Fruit fly (Drosophila melanogaster): Measurements from ENCODE around the gene sNPF.

sNPF gene

DNA sequence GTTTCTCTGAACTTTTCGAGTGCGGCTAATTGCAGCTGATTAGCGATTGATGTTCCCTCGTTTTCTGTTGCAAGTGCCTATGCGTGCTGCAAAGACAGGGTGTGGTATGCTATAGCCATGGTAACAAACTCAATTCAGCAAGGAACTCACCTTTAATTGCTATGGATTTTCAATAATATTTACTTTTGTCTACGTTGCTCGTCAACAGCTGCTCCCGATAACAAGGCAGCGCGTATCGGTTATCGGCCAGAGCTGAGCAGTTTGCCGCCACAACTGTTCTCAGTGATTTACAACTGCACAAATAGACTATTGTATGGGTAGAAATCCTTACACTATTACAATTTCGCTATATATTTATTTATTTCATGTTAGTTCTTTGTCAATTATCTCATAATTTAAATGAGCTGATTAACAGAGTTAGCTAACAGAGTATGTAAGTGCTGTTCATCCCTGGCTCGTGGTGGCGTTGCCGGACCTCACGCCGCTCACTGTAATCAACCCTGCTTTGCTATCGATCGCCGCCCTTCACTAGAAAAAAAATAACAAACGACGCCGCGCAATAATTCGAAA lies 47.6 kb downstream of the sNPF start, which contains the start of the genes pr and neb (continued):
- TF ChIP-seq unc-4 (GFP tag; IDR thresholded peaks at IDR 0.05; ENCODE audit: partially characterized antibody): peak; percentile 44; the same call in 1 of the 2 replicates
- TF ChIP-seq slp2 (GFP tag; optimal IDR thresholded peaks at IDR 0.05): no peak
- TF ChIP-seq ac (GFP tag; optimal IDR thresholded peaks at IDR 0.05): no peak
- TF ChIP-seq Ravus (GFP tag; IDR thresholded peaks at IDR 0.05): no peak; the same call in 1 of the 2 replicates

dm6 chr2L:20077423-20078401 lies 50.0 kb downstream of the sNPF start:
- TF ChIP-seq Dad (GFP tag; optimal IDR thresholded peaks at IDR 0.05): no peak
- TF ChIP-seq psq (GFP tag; optimal IDR thresholded peaks at IDR 0.05): no peak
- no peak for TF ChIP-seq cato (GFP tag; optimal IDR thresholded peaks at IDR 0.05; ENCODE audit: borderline replicate concordance)
- TF ChIP-seq zfh1 (GFP tag; IDR thresholded peaks at IDR 0.05): no peak
- TF ChIP-seq Dp (GFP tag; optimal IDR thresholded peaks at IDR 0.05): no peak
- no peak for TF ChIP-seq Xrp1 (GFP tag; IDR thresholded peaks at IDR 0.05)
- no peak for TF ChIP-seq lmd (GFP tag; IDR thresholded peaks at IDR 0.05)
- TF ChIP-seq CG1647 (GFP tag; optimal IDR thresholded peaks at IDR 0.05): no peak
- no peak for TF ChIP-seq eve (GFP tag; optimal IDR thresholded peaks at IDR 0.05)
- no peak for TF ChIP-seq pho (GFP tag; optimal IDR thresholded peaks at IDR 0.05)
- TF ChIP-seq Nf-YC (tag; optimal IDR thresholded peaks at IDR 0.05): peak; percentile 9
- TF ChIP-seq ATbp (GFP tag; optimal IDR thresholded peaks at IDR 0.05): peak; percentile 4
- TF ChIP-seq CG11398 (GFP tag; optimal IDR thresholded peaks at IDR 0.05): no peak
- TF ChIP-seq CG12219 (GFP tag; optimal IDR thresholded peaks at IDR 0.05): no peak
- TF ChIP-seq CG2678 (tag; optimal IDR thresholded peaks at IDR 0.05): peak; percentile 30
- no peak for TF ChIP-seq Hr51 (GFP tag; optimal IDR thresholded peaks at IDR 0.05)
- no peak for TF ChIP-seq Dll (GFP tag; IDR thresholded peaks at IDR 0.05; ENCODE audit: partially characterized antibody)
- TF ChIP-seq dysf (GFP tag; IDR thresholded peaks at IDR 0.05): no peak
- TF ChIP-seq CG17186 (GFP tag; optimal IDR thresholded peaks at IDR 0.05): no peak
- TF ChIP-seq CG10543 (GFP tag; optimal IDR thresholded peaks at IDR 0.05): peak; percentile 65
- TF ChIP-seq CG17359 (tag; optimal IDR thresholded peaks at IDR 0.05): no peak
- no peak for TF ChIP-seq CG4707 (GFP tag; optimal IDR thresholded peaks at IDR 0.05)
- no peak for TF ChIP-seq Hsf (GFP tag; optimal IDR thresholded peaks at IDR 0.05)
- TF ChIP-seq Ptx1 (GFP tag; IDR thresholded peaks at IDR 0.05): no peak
- no peak for TF ChIP-seq Bgb (GFP tag; IDR thresholded peaks at IDR 0.05; ENCODE audit: partially characterized antibody)
- TF ChIP-seq CG8089 (GFP tag; optimal IDR thresholded peaks at IDR 0.05): no peak
- no peak for TF ChIP-seq CG32767 (GFP tag; IDR thresholded peaks at IDR 0.05)
- peak; percentile 19 for TF ChIP-seq PHDP (tag; optimal IDR thresholded peaks at IDR 0.05)
- TF ChIP-seq bowl (GFP tag; IDR thresholded peaks at IDR 0.05): no peak
- TF ChIP-seq CG10274 (GFP tag; optimal IDR thresholded peaks at IDR 0.05): no peak
- peak; percentile 12 for TF ChIP-seq CG8924 (tag; optimal IDR thresholded peaks at IDR 0.05)
- TF ChIP-seq Rx (GFP tag; IDR thresholded peaks at IDR 0.05): no peak
- TF ChIP-seq ac (GFP tag; optimal IDR thresholded peaks at IDR 0.05): no peak
- no peak for TF ChIP-seq ftz-f1 (GFP tag; optimal IDR thresholded peaks at IDR 0.05)
- TF ChIP-seq CG2889 (GFP tag; IDR thresholded peaks at IDR 0.05): no peak
- no peak for TF ChIP-seq H2.0 (GFP tag; IDR thresholded peaks at IDR 0.05)
- no peak for TF ChIP-seq onecut (GFP tag; IDR thresholded peaks at IDR 0.05)
- TF ChIP-seq CG17912 (GFP tag; optimal IDR thresholded peaks at IDR 0.05): no peak
- TF ChIP-seq CG7839 (tag; optimal IDR thresholded peaks at IDR 0.05): no peak
- no peak for TF ChIP-seq gsb (GFP tag; IDR thresholded peaks at IDR 0.05)
- peak; percentile 30 for TF ChIP-seq sqz (GFP tag; optimal IDR thresholded peaks at IDR 0.05)
- TF ChIP-seq CG12071 (GFP tag; optimal IDR thresholded peaks at IDR 0.05): no peak
- no peak for TF ChIP-seq danr (GFP tag; IDR thresholded peaks at IDR 0.05)

Measured in whole organism, embryonic.